Fruit fly (Drosophila melanogaster) whole organism, pupa: ENCODE data around the gene DPCoAC.

ENCODE experiments used
- CG10348 ChIP-seq: fragments of 200-800 bp; sonication (Bioruptor generic); IDR thresholded peaks from 2 replicates; pipeline ENCODE4 v1.3.6; 2022; ENCODE audit warnings: missing biosample characterization, missing genetic modification characterization
- CG12605 ChIP-seq: fragments of 200-800 bp; sonication (Bioruptor generic); IDR thresholded peaks from 2 replicates; pipeline ENCODE4 v1.3.6; 2022; ENCODE audit warnings: missing biosample characterization, missing genetic modification characterization
- CG13204 ChIP-seq: fragments of 200-800 bp; sonication (Bioruptor generic); optimal IDR thresholded peaks from 2 replicates; lab custom pipeline; 2018; ENCODE audit warnings: missing biosample characterization, mild to moderate bottlenecking, missing genetic modification characterization, moderate library complexity
- CG14655 ChIP-seq: fragments of 200-800 bp; sonication (Bioruptor generic); optimal IDR thresholded peaks from 3 replicates; lab custom pipeline; 2017; ENCODE audit warnings: mild to moderate bottlenecking, missing biosample characterization, missing genetic modification reagents, missing genetic modification characterization
- CG15710 ChIP-seq: fragments of 200-800 bp; sonication (Bioruptor generic); optimal IDR thresholded peaks from 2 replicates; lab custom pipeline; 2018; ENCODE audit warnings: missing biosample characterization, mild to moderate bottlenecking, missing genetic modification characterization, moderate library complexity
- CG17806 ChIP-seq: fragments of 200-800 bp; sonication (Bioruptor generic); optimal IDR thresholded peaks from 2 replicates; lab custom pipeline; 2018; ENCODE audit warnings: missing biosample characterization, mild to moderate bottlenecking, missing genetic modification characterization, moderate library complexity
- CG32121 ChIP-seq: fragments of 200-800 bp; sonication (Bioruptor generic); IDR thresholded peaks from 2 replicates; pipeline ENCODE4 v1.3.6; 2022; ENCODE audit warnings: missing biosample characterization, missing genetic modification characterization
- CG34367 ChIP-seq: fragments of 200-800 bp; sonication (Bioruptor generic); optimal IDR thresholded peaks from 2 replicates; lab custom pipeline; 2018; ENCODE audit warnings: missing biosample characterization, mild to moderate bottlenecking, missing genetic modification characterization
- CG4496 ChIP-seq: fragments of 200-800 bp; sonication (Bioruptor generic); IDR thresholded peaks from 3 replicates; pipeline ENCODE4 v1.3.6; 2022; ENCODE audit warnings: missing biosample characterization, missing genetic modification characterization
- CG8159 ChIP-seq: fragments of 200-800 bp; sonication (Bioruptor generic); optimal IDR thresholded peaks from 3 replicates; lab custom pipeline; 2018; ENCODE audit warnings: missing biosample characterization, mild to moderate bottlenecking, missing genetic modification characterization, moderate library complexity
- CG8301 ChIP-seq: fragments of 200-800 bp; sonication (Bioruptor generic); optimal IDR thresholded peaks from 2 replicates; lab custom pipeline; 2018; ENCODE audit warnings: missing biosample characterization, mild to moderate bottlenecking, missing genetic modification characterization
- CG9948 ChIP-seq: fragments of 200-800 bp; sonication (Bioruptor generic); optimal IDR thresholded peaks from 2 replicates; lab custom pipeline; 2018; ENCODE audit warnings: missing biosample characterization, mild to moderate bottlenecking, missing genetic modification characterization, moderate library complexity
- D1 ChIP-seq: fragments of 200-800 bp; sonication (Bioruptor generic); optimal IDR thresholded peaks from 2 replicates; lab custom pipeline; 2018; ENCODE audit warnings: missing biosample characterization, mild to moderate bottlenecking, missing genetic modification characterization, moderate library complexity
- EcR ChIP-seq: fragments of 200-800 bp; sonication (Bioruptor generic); optimal IDR thresholded peaks from 3 replicates; lab custom pipeline; 2019; ENCODE audit warnings: missing biosample characterization, missing genetic modification characterization, mild to moderate bottlenecking, moderate library complexity, missing genetic modification reagents
- Ets98B ChIP-seq: fragments of 200-800 bp; sonication (Bioruptor generic); IDR thresholded peaks from 2 replicates; pipeline ENCODE4 v1.3.6; 2022; ENCODE audit warnings: missing biosample characterization, missing genetic modification characterization
- Pif1A ChIP-seq: fragments of 200-800 bp; sonication (Bioruptor generic); optimal IDR thresholded peaks from 3 replicates; lab custom pipeline; 2016; ENCODE audit warnings: missing biosample characterization, missing genetic modification characterization
- Pif1B ChIP-seq: fragments of 200-800 bp; sonication (Bioruptor generic); optimal IDR thresholded peaks from 3 replicates; lab custom pipeline; 2016; ENCODE audit warnings: missing biosample characterization, missing genetic modification characterization
- Snoo ChIP-seq: fragments of 200-800 bp; sonication (Bioruptor generic); optimal IDR thresholded peaks from 3 replicates; lab custom pipeline; 2017; ENCODE audit warnings: missing biosample characterization, mild to moderate bottlenecking, missing genetic modification characterization, inconsistent platforms
- fd96Ca ChIP-seq: fragments of 200-800 bp; sonication (Bioruptor generic); IDR thresholded peaks from 3 replicates; pipeline ENCODE4 v1.3.6; 2022; ENCODE audit warnings: missing biosample characterization, missing genetic modification characterization
- gl ChIP-seq: fragments of 200-800 bp; sonication (Bioruptor generic); optimal IDR thresholded peaks from 2 replicates; lab custom pipeline; 2018; ENCODE audit warnings: missing biosample characterization, mild to moderate bottlenecking, missing genetic modification characterization
- rn ChIP-seq: fragments of 200-800 bp; sonication (Bioruptor generic); IDR thresholded peaks from 2 replicates; pipeline ENCODE4 v1.3.6; 2022; ENCODE audit warnings: missing biosample characterization, missing genetic modification characterization

DPCoAC gene

dm6 chr3R:20567507-20568222, 10.2 kb upstream of the DPCoAC start:
- TF ChIP-seq CG14655 (GFP tag; lab: Kevin White, UChicago): no peak
- peak; percentile 39 for TF ChIP-seq EcR (GFP tag; lab: Kevin White, UChicago)
- 0 out of 3 replicates have a peak, but pooled peaks have one; percentile 7 for TF ChIP-seq CG4496 (GFP tag; lab: Robert Waterston, UW)

- peak; percentile 21 for TF ChIP-seq Pif1A (GFP tag; lab: Kevin White, UChicago)
- TF ChIP-seq Ets98B: peak; percentile 54; the same call in 1 of the 2 replicates
- peak; percentile 16 for TF ChIP-seq CG14655 (GFP tag; lab: Kevin White, UChicago)
- no peak for TF ChIP-seq CG8159 (tag; lab: Kevin White, UChicago)
- no peak for TF ChIP-seq CG9948 (tag; lab: Kevin White, UChicago)
- no peak for TF ChIP-seq D1
- peak; percentile 54 for TF ChIP-seq EcR (GFP tag; lab: Kevin White, UChicago)
- peak; percentile 68 for TF ChIP-seq Pif1B (GFP tag; lab: Kevin White, UChicago)
- TF ChIP-seq CG10348 (GFP tag; lab: Robert Waterston, UW): no peak
- 0 out of 2 replicates have a peak, but pooled peaks have one; percentile 23 for TF ChIP-seq CG32121 (GFP tag; lab: Robert Waterston, UW)
- TF ChIP-seq CG15710 (tag; lab: Kevin White, UChicago): no peak
- TF ChIP-seq CG4496 (GFP tag; lab: Robert Waterston, UW): 0 out of 3 replicates have a peak, but pooled peaks have one; percentile 30
- no peak; the same call in 2 of the 3 replicates for TF ChIP-seq fd96Ca
- peak; percentile 18 for TF ChIP-seq Snoo (tag; lab: Kevin White, UChicago)
These were observed 8.1 kb upstream of the DPCoAC start for dm6 chr3R:20565546-20565948.

dm6 chr3R:20563830-20564421, 6.5 kb upstream of the DPCoAC start, which contains the start of gene CG10877:
CG10877 (minus strand) TSS chr3R:20564067.
- TF ChIP-seq CG10348 (GFP tag; lab: Robert Waterston, UW) (no peak), Ets98B (no peak), CG32121 (GFP tag; lab: Robert Waterston, UW) (no peak), rn (no peak), EcR (GFP tag; lab: Kevin White, UChicago) (peak; percentile 85), gl (tag; lab: Kevin White, UChicago) (no peak), CG34367 (tag; lab: Kevin White, UChicago) (no peak), Pif1A (GFP tag; lab: Kevin White, UChicago) (peak; percentile 33), CG13204 (GFP tag; lab: Kevin White, UChicago) (peak; percentile 2), CG4496 (GFP tag; lab: Robert Waterston, UW) (0 out of 3 replicates have a peak, but pooled peaks have one; percentile 19), CG14655 (GFP tag; lab: Kevin White, UChicago) (no peak), CG8159 (tag; lab: Kevin White, UChicago) (peak; percentile 9), D1 (no peak), CG17806 (no peak), CG15710 (tag; lab: Kevin White, UChicago) (peak; percentile 19), CG12605 (GFP tag; lab: Robert Waterston, UW) (0 out of 2 replicates have a peak, but pooled peaks have one; percentile 26), Snoo (tag; lab: Kevin White, UChicago) (no peak), CG9948 (tag; lab: Kevin White, UChicago) (no peak)

- peak; percentile 33 for TF ChIP-seq EcR (GFP tag; lab: Kevin White, UChicago)
- peak; percentile 32; the same call in 1 of the 2 replicates for TF ChIP-seq Ets98B
- peak; percentile 11 for TF ChIP-seq CG14655 (GFP tag; lab: Kevin White, UChicago)
- TF ChIP-seq D1: no peak
- TF ChIP-seq, all 21 proteins: peak for 3
These were observed 3.3 kb upstream of the DPCoAC start, which contains the start of gene CG5191 for dm6 chr3R:20560668-20561226. CG5191 (plus strand) TSS chr3R:20560865.

- no peak for TF ChIP-seq CG4496 (GFP tag; lab: Robert Waterston, UW)
- TF ChIP-seq CG14655 (GFP tag; lab: Kevin White, UChicago): peak; percentile 46
- TF ChIP-seq CG32121 (GFP tag; lab: Robert Waterston, UW): peak; percentile 19; the same call in 1 of the 2 replicates
- peak; percentile 52; the same call in 2 of the 3 replicates for TF ChIP-seq fd96Ca
- no peak for TF ChIP-seq CG34367 (tag; lab: Kevin White, UChicago)
- TF ChIP-seq CG8301 (tag; lab: Kevin White, UChicago): peak; percentile 3
- peak; percentile 7 for TF ChIP-seq Snoo (tag; lab: Kevin White, UChicago)
- no peak for TF ChIP-seq CG10348 (GFP tag; lab: Robert Waterston, UW)
- peak; percentile 3 for TF ChIP-seq CG8159 (tag; lab: Kevin White, UChicago)
- peak; percentile 46 for TF ChIP-seq gl (tag; lab: Kevin White, UChicago)
- TF ChIP-seq CG17806: peak; percentile 1
- TF ChIP-seq EcR (GFP tag; lab: Kevin White, UChicago): no peak
- TF ChIP-seq Pif1B (GFP tag; lab: Kevin White, UChicago): peak; percentile 6
These were observed 2.7 kb upstream of the DPCoAC start, which contains the start of gene CG15922 for dm6 chr3R:20560019-20560667. CG15922 (minus strand) TSS chr3R:20560280.
